Worm (Caenorhabditis elegans) whole organism, L3 larva: ENCODE measurements around the gene R01H2.7.

ENCODE experiments used
- ama-1 ChIP-seq: fragments of 150-350 bp; optimal IDR thresholded peaks from 2 replicates; lab custom pipeline; 2018
- egl-5 ChIP-seq: fragments of 150-350 bp; optimal IDR thresholded peaks from 2 replicates; lab custom pipeline; 2017; ENCODE audit warnings: missing biosample characterization, missing genetic modification reagents, missing genetic modification characterization, inconsistent platforms
- fos-1 ChIP-seq: fragments of 150-350 bp; optimal IDR thresholded peaks from 2 replicates; lab custom pipeline; 2014; ENCODE audit warnings: missing biosample characterization, missing genetic modification characterization
- nfya-1 ChIP-seq: sonication (generic microtip); optimal IDR thresholded peaks from 2 replicates; lab custom pipeline; 2017; ENCODE audit warnings: missing genetic modification characterization, mild to moderate bottlenecking, missing compliant biosample characterization, antibody characterized with exemption, moderate library complexity; ENCODE audit not compliant: insufficient read depth
- nhr-77 ChIP-seq: fragments of 150-350 bp; optimal IDR thresholded peaks from 2 replicates; lab custom pipeline; 2014; ENCODE audit warnings: missing biosample characterization, missing genetic modification characterization
- snpc-4 ChIP-seq: fragments of 150-350 bp; optimal IDR thresholded peaks from 2 replicates; lab custom pipeline; 2014; ENCODE audit warnings: missing biosample characterization, missing genetic modification characterization
- zag-1 ChIP-seq: fragments of 150-350 bp; optimal IDR thresholded peaks from 2 replicates; lab custom pipeline; 2014; ENCODE audit warnings: missing biosample characterization, missing genetic modification characterization

ce11 chrIII:6992496-6992895, 53.0 kb downstream of the R01H2.7 start:
- TF ChIP-seq snpc-4 (tag; lab: Kevin White, UChicago) (no peak), nfya-1 (no peak), fos-1 (no peak), zag-1 (tag; lab: Kevin White, UChicago) (no peak), ama-1 (lab: Kevin White, UChicago) (no peak), nhr-77 (tag; lab: Kevin White, UChicago) (no peak), egl-5 (tag; lab: Kevin White, UChicago) (no peak)
